Fruit fly (Drosophila melanogaster): ENCODE data around the gene Fancd2.

DNA sequence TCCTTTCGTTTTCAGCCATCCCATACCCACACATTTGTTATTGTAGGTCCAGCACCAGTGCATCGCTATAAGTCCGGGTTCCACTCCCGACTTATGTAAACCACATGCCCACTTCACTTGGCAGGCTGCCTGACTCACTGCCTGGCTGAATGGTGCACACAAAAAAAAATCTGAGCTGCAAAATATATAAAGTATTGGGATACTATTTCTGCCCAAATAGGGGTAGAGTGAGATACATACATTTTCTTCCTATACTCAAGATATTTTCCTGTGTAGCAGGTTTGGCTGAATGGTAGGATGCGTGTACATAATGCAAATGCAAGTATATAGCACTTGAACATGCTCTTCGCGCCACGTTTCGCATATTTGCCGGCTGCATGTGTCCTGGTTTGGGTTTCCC is 42.8 kb downstream of the Fancd2 start:
- peak; percentile 20 for TF ChIP-seq CG8301 (tag; optimal IDR thresholded peaks at IDR 0.05)
- no peak for TF ChIP-seq CG34367 (tag; optimal IDR thresholded peaks at IDR 0.05)
- TF ChIP-seq CG17806 (tag; optimal IDR thresholded peaks at IDR 0.05), result peak; percentile 42
- no peak for TF ChIP-seq CG10348 (GFP tag; IDR thresholded peaks at IDR 0.05)
- TF ChIP-seq CG32121 (GFP tag; IDR thresholded peaks at IDR 0.05), result no peak
- TF ChIP-seq rn (GFP tag; IDR thresholded peaks at IDR 0.05), result no peak
- TF ChIP-seq CG12605 (GFP tag; IDR thresholded peaks at IDR 0.05), result 0 out of 2 replicates have a peak, but pooled peaks have one; percentile 16
- TF ChIP-seq EcR (GFP tag; optimal IDR thresholded peaks at IDR 0.05), result peak; percentile 34
- no peak for TF ChIP-seq Ets98B (GFP tag; IDR thresholded peaks at IDR 0.05)
- no peak for TF ChIP-seq Pif1B (GFP tag; optimal IDR thresholded peaks at IDR 0.05)
- peak; percentile 64 for TF ChIP-seq Pif1A (GFP tag; optimal IDR thresholded peaks at IDR 0.05)
- peak; percentile 60; the same call in 1 of the 3 replicates for TF ChIP-seq fd96Ca (GFP tag; IDR thresholded peaks at IDR 0.05)

All from whole organism, pupa.